Fruit fly (Drosophila melanogaster) whole organism, adult: ENCODE data around the gene Tcs5.

Experiments
- CG11617 ChIP-seq: fragments of 200-800 bp; sonication (Bioruptor generic); optimal IDR thresholded peaks from 2 replicates; lab custom pipeline; 2017; ENCODE audit warnings: mild to moderate bottlenecking, missing biosample characterization, missing genetic modification reagents, missing genetic modification characterization
- CG12768 ChIP-seq: fragments of 200-800 bp; sonication (Bioruptor generic); optimal IDR thresholded peaks from 2 replicates; lab custom pipeline; 2017; ENCODE audit warnings: missing biosample characterization, missing genetic modification characterization, mild to moderate bottlenecking, moderate library complexity, missing genetic modification reagents
- CG14711 ChIP-seq: fragments of 200-800 bp; sonication (Bioruptor generic); optimal IDR thresholded peaks from 2 replicates; lab custom pipeline; 2018; ENCODE audit warnings: missing biosample characterization, mild to moderate bottlenecking, missing genetic modification characterization, moderate library complexity
- CG1620 ChIP-seq: fragments of 200-800 bp; sonication (Bioruptor generic); optimal IDR thresholded peaks from 2 replicates; lab custom pipeline; 2016; ENCODE audit warnings: missing biosample characterization, missing genetic modification characterization
- CG33017 ChIP-seq: fragments of 200-800 bp; sonication (Bioruptor generic); optimal IDR thresholded peaks from 2 replicates; lab custom pipeline; 2018; ENCODE audit warnings: missing biosample characterization, mild to moderate bottlenecking, missing genetic modification characterization, moderate library complexity
- CG5204 ChIP-seq: fragments of 200-800 bp; sonication (Bioruptor generic); optimal IDR thresholded peaks from 2 replicates; lab custom pipeline; 2016; ENCODE audit warnings: missing biosample characterization, missing genetic modification characterization
- CG7045 ChIP-seq: fragments of 200-800 bp; sonication (Bioruptor generic); optimal IDR thresholded peaks from 2 replicates; lab custom pipeline; 2017; ENCODE audit warnings: missing biosample characterization, mild to moderate bottlenecking, missing genetic modification characterization
- CG7101 ChIP-seq: fragments of 200-800 bp; sonication (Bioruptor generic); optimal IDR thresholded peaks from 2 replicates; lab custom pipeline; 2018; ENCODE audit warnings: missing biosample characterization, mild to moderate bottlenecking, missing genetic modification characterization, moderate library complexity
- Clk ChIP-seq: fragments of 200-800 bp; sonication (Bioruptor generic); optimal IDR thresholded peaks from 2 replicates; lab custom pipeline; 2017; ENCODE audit warnings: missing biosample characterization, missing genetic modification characterization
- Crg-1 ChIP-seq: fragments of 200-800 bp; sonication (Bioruptor generic); optimal IDR thresholded peaks from 2 replicates; lab custom pipeline; 2016; ENCODE audit warnings: missing biosample characterization, missing genetic modification characterization
- Hr96 ChIP-seq: fragments of 200-800 bp; sonication (Bioruptor generic); optimal IDR thresholded peaks from 2 replicates; lab custom pipeline; 2016; ENCODE audit warnings: missing biosample characterization, missing genetic modification characterization
- Mnt ChIP-seq: fragments of 200-800 bp; sonication (Bioruptor generic); optimal IDR thresholded peaks from 2 replicates; lab custom pipeline; 2016; ENCODE audit warnings: missing biosample characterization, mild to moderate bottlenecking, missing genetic modification characterization
- bab1 ChIP-seq: fragments of 200-800 bp; sonication (Bioruptor generic); optimal IDR thresholded peaks from 3 replicates; lab custom pipeline; 2019; ENCODE audit warnings: missing biosample characterization, mild to moderate bottlenecking, missing genetic modification characterization, moderate library complexity
- cic ChIP-seq: fragments of 200-800 bp; sonication (Bioruptor generic); optimal IDR thresholded peaks from 2 replicates; lab custom pipeline; 2017; ENCODE audit warnings: missing biosample characterization, mild to moderate bottlenecking, missing genetic modification characterization, moderate library complexity
- cnc ChIP-seq, 2 experiments: fragments of >200 bp; optimal IDR thresholded peaks; 2 replicates each; lab custom pipeline; 2017
- kay ChIP-seq: fragments of 200-800 bp; sonication (Bioruptor generic); peaks from one replicate; lab custom pipeline; 2016; ENCODE audit warnings: missing biosample characterization, missing genetic modification characterization, borderline replicate concordance
- ovo ChIP-seq: fragments of 200-800 bp; sonication (Bioruptor generic); optimal IDR thresholded peaks from 2 replicates; lab custom pipeline; 2016; ENCODE audit warnings: missing biosample characterization, missing genetic modification characterization
- pad ChIP-seq: fragments of 200-800 bp; sonication (Bioruptor generic); optimal IDR thresholded peaks from 3 replicates; lab custom pipeline; 2017; ENCODE audit warnings: missing biosample characterization, missing genetic modification characterization, mild to moderate bottlenecking, moderate library complexity, missing genetic modification reagents
- tj ChIP-seq: fragments of 200-800 bp; sonication (Bioruptor generic); optimal IDR thresholded peaks from 3 replicates; lab custom pipeline; 2017; ENCODE audit warnings: missing biosample characterization, mild to moderate bottlenecking, missing genetic modification characterization, moderate library complexity
- toe ChIP-seq: fragments of 200-800 bp; sonication (Bioruptor generic); optimal IDR thresholded peaks from 2 replicates; lab custom pipeline; 2016; ENCODE audit warnings: missing biosample characterization, missing genetic modification characterization

Gene Tcs5

dm6 chr3L:5139312-5139711, at the start of gene Tcs5, which contains the start of gene CHMP2B:
Tcs5 (minus strand) TSS chr3L:5139395.
CHMP2B (plus strand) TSS chr3L:5139619.
- no peak for TF ChIP-seq cnc (optimal IDR thresholded peaks at IDR 0.05; lab: Kevin White, UChicago)
- peak; percentile 96 for TF ChIP-seq pad (GFP tag; lab: Kevin White, UChicago)
- peak; percentile 100 for TF ChIP-seq Clk (GFP tag; lab: Kevin White, UChicago)
- TF ChIP-seq ovo (GFP tag; lab: Kevin White, UChicago): peak; percentile 99
- peak; percentile 99 for TF ChIP-seq CG11617 (GFP tag; lab: Kevin White, UChicago)
- TF ChIP-seq tj (GFP tag; lab: Kevin White, UChicago): peak; percentile 96
- peak; percentile 93 for TF ChIP-seq cic (GFP tag; lab: Kevin White, UChicago)
- TF ChIP-seq Mnt (GFP tag; lab: Kevin White, UChicago): peak; percentile 99
- TF ChIP-seq CG12768 (GFP tag; lab: Kevin White, UChicago): peak; percentile 100
- TF ChIP-seq kay (GFP tag; lab: Kevin White, UChicago): no peak
- peak; percentile 100 for TF ChIP-seq CG5204 (GFP tag; lab: Kevin White, UChicago)
- TF ChIP-seq Crg-1 (GFP tag; lab: Kevin White, UChicago): peak; percentile 100
- TF ChIP-seq toe (GFP tag; lab: Kevin White, UChicago): peak; percentile 100
- peak; percentile 100 for TF ChIP-seq CG33017 (tag; lab: Kevin White, UChicago)
- TF ChIP-seq Hr96 (GFP tag; lab: Kevin White, UChicago): peak; percentile 100
- TF ChIP-seq CG14711 (tag; lab: Kevin White, UChicago): peak; percentile 99
- TF ChIP-seq CG1620 (GFP tag; lab: Kevin White, UChicago): peak; percentile 100
- TF ChIP-seq bab1 (GFP tag; lab: Kevin White, UChicago): peak; percentile 100
- TF ChIP-seq CG7045 (GFP tag; lab: Kevin White, UChicago): peak; percentile 100
- TF ChIP-seq CG7101 (tag; lab: Kevin White, UChicago): peak; percentile 100

- TF ChIP-seq tj (GFP tag; lab: Kevin White, UChicago) (peak; percentile 2), pad (GFP tag; lab: Kevin White, UChicago) (no peak), bab1 (GFP tag; lab: Kevin White, UChicago) (peak; percentile 29), CG14711 (tag; lab: Kevin White, UChicago) (peak; percentile 7)
These were observed 49.2 kb upstream of the Tcs5 start for dm6 chr3L:5188402-5188801.

- TF ChIP-seq CG5204 (GFP tag; lab: Kevin White, UChicago) (peak; percentile 22), CG7045 (GFP tag; lab: Kevin White, UChicago) (no peak), bab1 (GFP tag; lab: Kevin White, UChicago) (peak; percentile 80), cnc (optimal IDR thresholded peaks at IDR 0.05; lab: Kevin White, UChicago) (no peak), toe (GFP tag; lab: Kevin White, UChicago) (no peak), CG7101 (tag; lab: Kevin White, UChicago) (peak; percentile 38), CG12768 (GFP tag; lab: Kevin White, UChicago) (no peak), CG14711 (tag; lab: Kevin White, UChicago) (peak; percentile 71)
These were observed 48.4 kb upstream of the Tcs5 start for dm6 chr3L:5187572-5187934.

dm6 chr3L:5186807-5187571, 47.8 kb upstream of the Tcs5 start:
- peak; percentile 70 for TF ChIP-seq kay (GFP tag; lab: Kevin White, UChicago)
- TF ChIP-seq CG5204 (GFP tag; lab: Kevin White, UChicago): peak; percentile 24
- peak; percentile 32 for TF ChIP-seq ovo (GFP tag; lab: Kevin White, UChicago)
- peak; percentile 7 for TF ChIP-seq Crg-1 (GFP tag; lab: Kevin White, UChicago)
- TF ChIP-seq Clk (GFP tag; lab: Kevin White, UChicago): peak; percentile 40
- TF ChIP-seq CG12768 (GFP tag; lab: Kevin White, UChicago): peak; percentile 51
- TF ChIP-seq cnc (optimal IDR thresholded peaks at IDR 0.05; lab: Kevin White, UChicago): no peak
- TF ChIP-seq CG33017 (tag; lab: Kevin White, UChicago): peak; percentile 77
- peak; percentile 69 for TF ChIP-seq cic (GFP tag; lab: Kevin White, UChicago)
- TF ChIP-seq CG1620 (GFP tag; lab: Kevin White, UChicago): no peak
- TF ChIP-seq CG11617 (GFP tag; lab: Kevin White, UChicago): peak; percentile 53
- peak; percentile 71 for TF ChIP-seq CG14711 (tag; lab: Kevin White, UChicago)
- TF ChIP-seq toe (GFP tag; lab: Kevin White, UChicago): peak; percentile 47
- TF ChIP-seq bab1 (GFP tag; lab: Kevin White, UChicago): peak; percentile 14
- peak; percentile 65 for TF ChIP-seq CG7101 (tag; lab: Kevin White, UChicago)
- peak; percentile 73 for TF ChIP-seq CG7045 (GFP tag; lab: Kevin White, UChicago)
- TF ChIP-seq Hr96 (GFP tag; lab: Kevin White, UChicago): peak; percentile 41
- TF ChIP-seq Mnt (GFP tag; lab: Kevin White, UChicago): no peak
- TF ChIP-seq pad (GFP tag; lab: Kevin White, UChicago): peak; percentile 80
- TF ChIP-seq tj (GFP tag; lab: Kevin White, UChicago): peak; percentile 10

- TF ChIP-seq CG14711 (tag; lab: Kevin White, UChicago) (no peak), CG5204 (GFP tag; lab: Kevin White, UChicago) (no peak), CG33017 (tag; lab: Kevin White, UChicago) (no peak), tj (GFP tag; lab: Kevin White, UChicago) (peak; percentile 37), cic (GFP tag; lab: Kevin White, UChicago) (peak; percentile 83), pad (GFP tag; lab: Kevin White, UChicago) (peak; percentile 48), Crg-1 (GFP tag; lab: Kevin White, UChicago) (no peak)
These were observed 45.9 kb upstream of the Tcs5 start for dm6 chr3L:5184860-5185639.
